Fruit fly (Drosophila melanogaster) whole organism, adult: ENCODE data around the gene T48.

Source experiments
- CG1620 ChIP-seq: fragments of 200-800 bp; sonication (Bioruptor generic); optimal IDR thresholded peaks from 2 replicates; lab custom pipeline; 2016; ENCODE audit warnings: missing biosample characterization, missing genetic modification characterization
- CG7045 ChIP-seq: fragments of 200-800 bp; sonication (Bioruptor generic); optimal IDR thresholded peaks from 2 replicates; lab custom pipeline; 2017; ENCODE audit warnings: missing biosample characterization, mild to moderate bottlenecking, missing genetic modification characterization
- Crg-1 ChIP-seq: fragments of 200-800 bp; sonication (Bioruptor generic); optimal IDR thresholded peaks from 2 replicates; lab custom pipeline; 2016; ENCODE audit warnings: missing biosample characterization, missing genetic modification characterization
- cic ChIP-seq: fragments of 200-800 bp; sonication (Bioruptor generic); optimal IDR thresholded peaks from 2 replicates; lab custom pipeline; 2017; ENCODE audit warnings: missing biosample characterization, mild to moderate bottlenecking, missing genetic modification characterization, moderate library complexity

DNA sequence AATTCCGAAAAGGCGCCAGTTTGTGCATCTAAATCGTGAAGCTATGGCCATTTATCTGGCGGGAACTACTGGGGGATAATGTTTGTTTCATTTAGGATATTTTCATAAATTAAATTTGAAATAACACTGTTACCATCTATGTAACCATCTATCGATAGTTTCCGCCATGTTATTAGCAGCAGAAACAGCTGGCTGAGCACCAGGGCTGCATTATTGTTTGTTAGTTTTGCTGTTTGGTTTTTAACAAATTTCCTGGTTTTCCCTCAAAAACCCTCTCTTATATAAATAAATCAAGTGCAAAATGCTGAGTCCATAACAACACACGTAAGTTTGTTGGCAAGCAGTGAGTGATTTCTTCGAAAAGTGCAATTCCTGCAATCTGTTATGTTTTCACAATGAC lies 5.1 kb upstream of the T48 start, which contains the start of gene CG5500:
- TF ChIP-seq cic (GFP tag; lab: Kevin White, UChicago): peak; percentile 30
- TF ChIP-seq Crg-1 (GFP tag; lab: Kevin White, UChicago): peak; percentile 36
- TF ChIP-seq CG1620: no peak
- no peak for TF ChIP-seq CG7045 (GFP tag; lab: Kevin White, UChicago)
